Fruit fly (Drosophila melanogaster): ENCODE data around the gene D19B.

Gene D19B

dm6 chr3L:6157327-6158032 is 27.2 kb downstream of the D19B start, which contains the start of gene CG13297 (continued):
- TF ChIP-seq CG10431 (GFP tag; optimal IDR thresholded peaks at IDR 0.05), result no peak
- no peak for TF ChIP-seq CG17802 (tag; optimal IDR thresholded peaks at IDR 0.05)
- peak; percentile 76 for TF ChIP-seq CG11695 (GFP tag; IDR thresholded peaks at IDR 0.05)
- TF ChIP-seq al (GFP tag; IDR thresholded peaks at IDR 0.05), result no peak
- TF ChIP-seq fd96Cb (tag; optimal IDR thresholded peaks at IDR 0.05), result peak; percentile 71
- peak; percentile 16 for TF ChIP-seq oc (tag; optimal IDR thresholded peaks at IDR 0.05)
- TF ChIP-seq NC2α (GFP tag; optimal IDR thresholded peaks at IDR 0.05), result no peak
- TF ChIP-seq CG13287 (GFP tag; IDR thresholded peaks at IDR 0.05; ENCODE audit: partially characterized antibody), result no peak
- TF ChIP-seq CG12104 (GFP tag; optimal IDR thresholded peaks at IDR 0.05), result peak; percentile 27
- TF ChIP-seq GATAe (GFP tag; conservative IDR thresholded peaks at IDR 0.05), result no peak
- no peak for TF ChIP-seq Fer2 (tag; optimal IDR thresholded peaks at IDR 0.05)
- TF ChIP-seq pita (GFP tag; optimal IDR thresholded peaks at IDR 0.05), result no peak
- no peak for TF ChIP-seq H2.0 (GFP tag; IDR thresholded peaks at IDR 0.05)
- TF ChIP-seq mam (GFP tag; optimal IDR thresholded peaks at IDR 0.05), result no peak
- TF ChIP-seq unc-4 (GFP tag; IDR thresholded peaks at IDR 0.05; ENCODE audit: partially characterized antibody), result no peak
- TF ChIP-seq CG10209 (GFP tag; optimal IDR thresholded peaks at IDR 0.05), result peak; percentile 33
- TF ChIP-seq Ets97D (GFP tag; optimal IDR thresholded peaks at IDR 0.05), result no peak
- TF ChIP-seq HmgZ (tag; optimal IDR thresholded peaks at IDR 0.05), result no peak
- peak; percentile 60 for TF ChIP-seq CG14441 (GFP tag; IDR thresholded peaks at IDR 0.05)
- TF ChIP-seq NFAT (GFP tag; IDR thresholded peaks at IDR 0.05), result no peak
- TF ChIP-seq tup (GFP tag; optimal IDR thresholded peaks at IDR 0.05), result no peak
- no peak for TF ChIP-seq Lim3 (GFP tag; IDR thresholded peaks at IDR 0.05)
- no peak for TF ChIP-seq Atf6 (GFP tag; IDR thresholded peaks at IDR 0.05)
- TF ChIP-seq lov (optimal IDR thresholded peaks at IDR 0.05), result no peak
- TF ChIP-seq lov (GFP tag; IDR thresholded peaks at IDR 0.05), result no peak
- no peak for TF ChIP-seq CG12071 (GFP tag; optimal IDR thresholded peaks at IDR 0.05)
- no peak for TF ChIP-seq jumu (GFP tag; optimal IDR thresholded peaks at IDR 0.05)
- TF ChIP-seq inv (GFP tag; IDR thresholded peaks at IDR 0.05; ENCODE audit: partially characterized antibody), result no peak
- no peak for TF ChIP-seq CG8089 (GFP tag; optimal IDR thresholded peaks at IDR 0.05)
- TF ChIP-seq Trl (optimal IDR thresholded peaks at IDR 0.05), result no peak
- no peak for TF ChIP-seq Trl (GFP tag; optimal IDR thresholded peaks at IDR 0.05)
- peak; percentile 55 for TF ChIP-seq sisA (GFP tag; IDR thresholded peaks at IDR 0.05)
- no peak for TF ChIP-seq Poxn (GFP tag; IDR thresholded peaks at IDR 0.05)
- TF ChIP-seq CG1024 (GFP tag; IDR thresholded peaks at IDR 0.05), result no peak
- TF ChIP-seq CG15011 (GFP tag; optimal IDR thresholded peaks at IDR 0.05), result no peak
- TF ChIP-seq dimm (GFP tag; IDR thresholded peaks at IDR 0.05), result no peak
- no peak for TF ChIP-seq trh (GFP tag; optimal IDR thresholded peaks at IDR 0.05)
- no peak for TF ChIP-seq cg (GFP tag; optimal IDR thresholded peaks at IDR 0.05)
- no peak for TF ChIP-seq bab2 (GFP tag; optimal IDR thresholded peaks at IDR 0.05)
- no peak for TF ChIP-seq CG9932 (GFP tag; IDR thresholded peaks at IDR 0.05)
- peak; percentile 68 for TF ChIP-seq CG17359 (tag; optimal IDR thresholded peaks at IDR 0.05)
- peak; percentile 68 for TF ChIP-seq Ssrp (tag; optimal IDR thresholded peaks at IDR 0.05)
- TF ChIP-seq zfh2 (GFP tag; optimal IDR thresholded peaks at IDR 0.05), result no peak
- no peak for TF ChIP-seq crc (GFP tag; optimal IDR thresholded peaks at IDR 0.05)
- TF ChIP-seq Ets65A (GFP tag), result no peak
- peak; percentile 46 for TF ChIP-seq Vsx1 (GFP tag; optimal IDR thresholded peaks at IDR 0.05)
- no peak for TF ChIP-seq tll (GFP tag; optimal IDR thresholded peaks at IDR 0.05)
- TF ChIP-seq CG4424 (GFP tag; optimal IDR thresholded peaks at IDR 0.05), result peak; percentile 41
- no peak for TF ChIP-seq Dbx (GFP tag; IDR thresholded peaks at IDR 0.05)
- no peak for TF ChIP-seq dati (GFP tag; IDR thresholded peaks at IDR 0.05)
- TF ChIP-seq D19A (tag; optimal IDR thresholded peaks at IDR 0.05), result peak; percentile 80
- TF ChIP-seq Hr39 (optimal IDR thresholded peaks at IDR 0.05), result no peak

Data from whole organism, embryonic.